Worm (Caenorhabditis elegans): ENCODE data around the gene hlh-11.

DNA sequence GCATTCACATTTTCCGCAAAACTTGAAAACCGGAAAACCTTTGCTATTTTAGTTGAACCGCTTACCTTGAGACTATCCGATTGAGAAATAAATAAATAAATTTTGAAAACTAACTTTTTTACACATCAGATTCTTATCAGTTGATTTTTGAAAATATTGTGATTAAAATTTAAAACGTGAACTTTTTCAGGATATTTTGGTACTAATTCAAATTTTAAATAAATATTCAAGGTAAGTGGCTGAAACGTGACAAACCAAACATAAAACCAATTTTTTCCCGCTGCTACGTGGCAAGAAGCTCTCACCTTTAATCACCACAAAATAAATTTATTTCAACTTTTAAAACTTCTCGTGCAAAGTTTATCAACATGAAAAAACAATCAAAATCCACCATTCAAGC, 32.4 kb downstream of the hlh-11 start, which contains the start of gene C15H7.3:
- TF ChIP-seq egl-43 (GFP tag; IDR thresholded peaks at IDR 0.05) (no peak), nhr-10 (tag; optimal IDR thresholded peaks at IDR 0.05) (no peak), mdl-1 (tag; optimal IDR thresholded peaks at IDR 0.05) (no peak), nhr-77 (tag; optimal IDR thresholded peaks at IDR 0.05) (no peak), nhr-48 (tag; optimal IDR thresholded peaks at IDR 0.05) (no peak), T26A8.4 (GFP tag; IDR thresholded peaks at IDR 0.05) (no peak), unc-62 (GFP tag; optimal IDR thresholded peaks at IDR 0.05 in 1 of 2) (no peak), unc-62 (tag; optimal IDR thresholded peaks at IDR 0.05) (no peak), madf-5 (GFP tag; IDR thresholded peaks at IDR 0.05) (no peak), lin-39 (tag; optimal IDR thresholded peaks at IDR 0.05) (no peak), php-3 (GFP tag; IDR thresholded peaks at IDR 0.05) (no peak)

All from whole organism, L4 larva.